Fruit fly (Drosophila melanogaster): ENCODE results near the gene mtrm.
A peak's percentile ranks its signal among the peaks of the same experiment; 100 is the strongest.

DNA sequence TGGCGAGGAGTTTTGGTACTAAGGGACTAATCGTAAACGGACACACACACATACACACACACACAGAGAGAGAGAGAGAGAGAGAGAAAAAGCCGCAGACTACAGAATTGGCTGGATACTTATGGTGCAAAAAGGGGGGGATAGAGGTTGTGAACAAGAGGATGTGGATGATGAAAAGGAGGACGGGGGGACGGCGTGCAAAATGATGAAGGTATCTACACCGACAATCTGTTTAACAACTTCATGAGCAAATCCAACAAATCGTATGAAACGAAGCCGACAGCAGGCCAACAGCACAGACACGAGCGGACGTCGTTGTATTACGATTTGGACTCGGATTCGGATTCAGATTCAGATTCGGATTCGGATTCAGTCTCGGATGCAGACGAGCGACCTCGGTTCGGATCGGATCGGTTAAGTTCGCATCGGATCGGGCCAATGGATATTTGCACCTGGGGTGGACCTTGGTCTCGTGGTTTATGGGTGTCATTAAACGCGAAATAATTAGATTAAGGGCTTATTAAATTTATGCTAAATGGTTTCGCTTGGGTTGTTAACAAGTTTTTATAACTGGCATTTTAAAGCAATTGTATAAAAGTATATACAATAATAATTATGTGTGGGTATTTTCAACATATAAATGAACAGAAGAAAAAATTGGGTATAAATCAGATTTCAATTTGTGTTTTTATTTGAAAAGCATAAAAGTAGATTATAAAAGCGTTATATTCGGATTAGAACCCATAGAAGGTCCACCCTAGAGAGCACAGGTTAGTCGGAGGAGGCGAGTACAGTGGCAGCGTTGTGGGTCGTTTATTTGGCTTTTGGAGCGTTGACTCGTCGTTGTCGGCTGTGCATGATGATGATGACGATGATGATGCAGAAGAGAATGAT lies 42.5 kb downstream of the mtrm start:
- TF ChIP-seq Eip93F (GFP tag; optimal IDR thresholded peaks at IDR 0.05) (peak; percentile 92), Hr39 (GFP tag; optimal IDR thresholded peaks at IDR 0.05) (peak; percentile 86), Gug (GFP tag; IDR thresholded peaks at IDR 0.05) (peak; percentile 97), CG8632 (GFP tag; optimal IDR thresholded peaks at IDR 0.05) (peak; percentile 95), CG16779 (tag; optimal IDR thresholded peaks at IDR 0.05) (peak; percentile 96), OdsH (GFP tag; optimal IDR thresholded peaks at IDR 0.05) (peak; percentile 94), Eip75B (GFP tag; optimal IDR thresholded peaks at IDR 0.05) (peak; percentile 96), dsx (GFP tag; optimal IDR thresholded peaks at IDR 0.05; ENCODE audit: poor library complexity, severe bottlenecking) (peak; percentile 86), cyc (GFP tag; optimal IDR thresholded peaks at IDR 0.05) (peak; percentile 90), CG10669 (GFP tag; optimal IDR thresholded peaks at IDR 0.05) (peak; percentile 95)
